Fruit fly (Drosophila melanogaster) whole organism, embryonic: Measurements from ENCODE around the gene mRpL50.
A peak's percentile ranks its signal among the peaks of the same experiment; 100 is the strongest.

Source experiments
- B-H1 ChIP-seq: fragments of 200-800 bp; sonication (Bioruptor generic); IDR thresholded peaks from 3 replicates; pipeline ENCODE4 v1.3.6; 2022; ENCODE audit warnings: missing biosample characterization, missing genetic modification characterization
- BtbVII ChIP-seq: fragments of 200-800 bp; sonication (Bioruptor generic); optimal IDR thresholded peaks from 3 replicates; lab custom pipeline; 2017; ENCODE audit warnings: missing biosample characterization, mild to moderate bottlenecking, missing genetic modification characterization
- CG10274 ChIP-seq: fragments of 200-800 bp; sonication (Bioruptor generic); optimal IDR thresholded peaks from 3 replicates; lab custom pipeline; 2017; ENCODE audit warnings: missing biosample characterization, mild to moderate bottlenecking, missing genetic modification characterization
- CG10366 ChIP-seq: fragments of 200-800 bp; sonication (Bioruptor generic); IDR thresholded peaks from 2 replicates; pipeline ENCODE4 v1.3.6; 2022; ENCODE audit warnings: missing biosample characterization, missing genetic modification characterization
- CG10654 ChIP-seq: fragments of 200-800 bp; sonication (Bioruptor generic); optimal IDR thresholded peaks from 2 replicates; lab custom pipeline; 2016; ENCODE audit warnings: missing biosample characterization, missing genetic modification characterization
- CG11504 ChIP-seq: fragments of 200-800 bp; sonication (Bioruptor generic); optimal IDR thresholded peaks from 3 replicates; lab custom pipeline; 2019; ENCODE audit warnings: missing biosample characterization, mild to moderate bottlenecking, missing genetic modification characterization, moderate library complexity
- CG12219 ChIP-seq: fragments of 200-800 bp; sonication (Bioruptor generic); optimal IDR thresholded peaks from 3 replicates; lab custom pipeline; 2018; ENCODE audit warnings: missing biosample characterization, mild to moderate bottlenecking, missing genetic modification characterization
- CG12391 ChIP-seq: fragments of 200-800 bp; sonication (Bioruptor generic); optimal IDR thresholded peaks from 3 replicates; lab custom pipeline; 2018; ENCODE audit warnings: missing biosample characterization, mild to moderate bottlenecking, missing genetic modification characterization, moderate library complexity
- CG12769 ChIP-seq: fragments of 200-800 bp; sonication (Bioruptor generic); optimal IDR thresholded peaks from 2 replicates; lab custom pipeline; 2019; ENCODE audit warnings: missing biosample characterization, mild to moderate bottlenecking, missing genetic modification characterization, moderate library complexity
- CG15601 ChIP-seq: fragments of 200-800 bp; sonication (Bioruptor generic); optimal IDR thresholded peaks from 3 replicates; lab custom pipeline; 2019; ENCODE audit warnings: missing biosample characterization, mild to moderate bottlenecking, missing genetic modification characterization, moderate library complexity
- CG30020 ChIP-seq: fragments of 200-800 bp; optimal IDR thresholded peaks from 2 replicates; lab custom pipeline; 2019; ENCODE audit warnings: missing biosample characterization, mild to moderate bottlenecking, missing genetic modification characterization, moderate library complexity
- CG4854 ChIP-seq: fragments of 200-800 bp; sonication (Bioruptor generic); optimal IDR thresholded peaks from 2 replicates; lab custom pipeline; 2016; ENCODE audit warnings: missing biosample characterization, missing genetic modification characterization, inconsistent platforms
- CG7357 ChIP-seq: fragments of 200-800 bp; sonication (Bioruptor generic); IDR thresholded peaks from 3 replicates; pipeline ENCODE4 v1.3.6; 2022; ENCODE audit warnings: missing biosample characterization, missing genetic modification characterization
- CG9609 ChIP-seq: fragments of 200-800 bp; sonication (Bioruptor generic); optimal IDR thresholded peaks from 3 replicates; lab custom pipeline; 2016; ENCODE audit warnings: missing biosample characterization, missing genetic modification characterization
- D19A ChIP-seq: fragments of 200-800 bp; optimal IDR thresholded peaks from 3 replicates; lab custom pipeline; 2019; ENCODE audit warnings: missing biosample characterization, mild to moderate bottlenecking, missing genetic modification characterization, moderate library complexity
- Dad ChIP-seq: fragments of 200-800 bp; sonication (Bioruptor generic); optimal IDR thresholded peaks from 3 replicates; lab custom pipeline; 2016; ENCODE audit warnings: missing biosample characterization, missing genetic modification characterization
- Dek ChIP-seq: fragments of 200-800 bp; sonication (Bioruptor generic); optimal IDR thresholded peaks from 3 replicates; lab custom pipeline; 2019; ENCODE audit warnings: missing biosample characterization, mild to moderate bottlenecking, missing genetic modification characterization, moderate library complexity
- E2f2 ChIP-seq: fragments of 200-800 bp; sonication (Bioruptor generic); IDR thresholded peaks from 2 replicates; pipeline ENCODE4 v1.3.6; 2022; ENCODE audit warnings: missing biosample characterization, missing genetic modification characterization
- Eip74EF ChIP-seq, 2 experiments: fragments of 200-800 bp in 1 of 2; fragments of >200 bp in 1 of 2; sonication (Bioruptor generic) in 1 of 2; optimal IDR thresholded peaks; 2 replicates each; lab custom pipeline; 2017 to 2019; ENCODE audit warnings: missing biosample characterization in 2 of 2, missing genetic modification characterization in 2 of 2, mild to moderate bottlenecking in 1 of 2, moderate library complexity in 1 of 2
- Ets65A ChIP-seq: fragments of 200-800 bp; sonication (Bioruptor generic); peaks from one replicate; lab custom pipeline; 2016; ENCODE audit warnings: missing biosample characterization, missing genetic modification characterization
- HLH54F ChIP-seq: fragments of 200-800 bp; sonication (Bioruptor generic); optimal IDR thresholded peaks from 3 replicates; lab custom pipeline; 2016; ENCODE audit warnings: missing biosample characterization, missing genetic modification characterization
- Hsf ChIP-seq: fragments of 200-800 bp; sonication (Bioruptor generic); optimal IDR thresholded peaks from 3 replicates; lab custom pipeline; 2016; ENCODE audit warnings: missing biosample characterization, missing genetic modification characterization
- Mad ChIP-seq: fragments of 200-800 bp; sonication (Bioruptor generic); optimal IDR thresholded peaks from 2 replicates; lab custom pipeline; 2016; ENCODE audit warnings: missing biosample characterization, missing genetic modification characterization
- Med ChIP-seq: fragments of 200-800 bp; sonication (Bioruptor generic); peaks from one replicate; lab custom pipeline; 2016; ENCODE audit warnings: missing biosample characterization, missing genetic modification characterization, mild to moderate bottlenecking, inconsistent platforms, moderate library complexity
- Neu2 ChIP-seq: fragments of 200-800 bp; sonication (Bioruptor generic); optimal IDR thresholded peaks from 3 replicates; lab custom pipeline; 2016; ENCODE audit warnings: missing biosample characterization, missing genetic modification characterization, borderline replicate concordance
- Rfx ChIP-seq: fragments of 200-800 bp; sonication (Bioruptor generic); IDR thresholded peaks from 2 replicates; pipeline ENCODE4 v1.3.6; 2022; ENCODE audit warnings: missing biosample characterization, missing genetic modification characterization
- Scr ChIP-seq: fragments of 200-800 bp; sonication (Bioruptor generic); IDR thresholded peaks from 2 replicates; pipeline ENCODE4 v1.3.6; 2022; ENCODE audit warnings: missing biosample characterization, missing genetic modification characterization; ENCODE audit not compliant: partially characterized antibody
- Sox102F ChIP-seq: fragments of 200-800 bp; sonication (Bioruptor generic); optimal IDR thresholded peaks from 2 replicates; lab custom pipeline; 2018; ENCODE audit warnings: missing biosample characterization, mild to moderate bottlenecking, missing genetic modification characterization, moderate library complexity
- YL-1 ChIP-seq: fragments of 200-800 bp; sonication (Bioruptor generic); optimal IDR thresholded peaks from 3 replicates; lab custom pipeline; 2017; ENCODE audit warnings: missing biosample characterization, mild to moderate bottlenecking, missing genetic modification characterization
- ara ChIP-seq: fragments of 200-800 bp; sonication (Bioruptor generic); IDR thresholded peaks from 2 replicates; pipeline ENCODE4 v1.3.6; 2022; ENCODE audit warnings: missing biosample characterization, missing genetic modification characterization
- ato ChIP-seq: fragments of 200-800 bp; sonication (Bioruptor generic); IDR thresholded peaks from 2 replicates; pipeline ENCODE4 v1.3.6; 2022; ENCODE audit warnings: missing biosample characterization, missing genetic modification characterization; ENCODE audit not compliant: partially characterized antibody
- az2 ChIP-seq: fragments of 200-800 bp; sonication (Bioruptor generic); optimal IDR thresholded peaks from 3 replicates; lab custom pipeline; 2016; ENCODE audit warnings: missing biosample characterization, missing genetic modification characterization
- bbx ChIP-seq: fragments of 200-800 bp; sonication (Bioruptor generic); IDR thresholded peaks from 2 replicates; pipeline ENCODE4 v1.3.6; 2022; ENCODE audit warnings: missing biosample characterization, missing genetic modification characterization; ENCODE audit not compliant: partially characterized antibody
- bcd ChIP-seq: fragments of 200-800 bp; sonication (Bioruptor generic); optimal IDR thresholded peaks from 2 replicates; lab custom pipeline; 2017; ENCODE audit warnings: missing biosample characterization, mild to moderate bottlenecking, missing genetic modification characterization
- cas ChIP-seq: fragments of 200-800 bp; sonication (Bioruptor generic); IDR thresholded peaks from 2 replicates; pipeline ENCODE4 v1.3.6; 2022; ENCODE audit warnings: missing biosample characterization, missing genetic modification characterization
- cato ChIP-seq: fragments of 200-800 bp; sonication (Bioruptor generic); optimal IDR thresholded peaks from 2 replicates; lab custom pipeline; 2016; ENCODE audit warnings: missing biosample characterization, missing genetic modification characterization, borderline replicate concordance
- caup ChIP-seq: fragments of 200-800 bp; sonication (Bioruptor generic); optimal IDR thresholded peaks from 3 replicates; lab custom pipeline; 2017; ENCODE audit warnings: missing biosample characterization, mild to moderate bottlenecking, missing genetic modification characterization, moderate library complexity; ENCODE audit not compliant: severe bottlenecking
- cg ChIP-seq: fragments of 200-800 bp; sonication (Bioruptor generic); optimal IDR thresholded peaks from 3 replicates; lab custom pipeline; 2019; ENCODE audit warnings: missing biosample characterization, mild to moderate bottlenecking, missing genetic modification characterization, moderate library complexity
- crol ChIP-seq: fragments of 200-800 bp; sonication (Bioruptor generic); IDR thresholded peaks from 2 replicates; pipeline ENCODE4 v1.3.6; 2022; ENCODE audit warnings: missing biosample characterization, missing genetic modification characterization
- dmrt99B ChIP-seq: fragments of 200-800 bp; sonication (Bioruptor generic); optimal IDR thresholded peaks from 2 replicates; lab custom pipeline; 2018; ENCODE audit warnings: missing biosample characterization, mild to moderate bottlenecking, missing genetic modification characterization, moderate library complexity
- fd102C ChIP-seq: fragments of 200-800 bp; sonication (Bioruptor generic); optimal IDR thresholded peaks from 2 replicates; lab custom pipeline; 2018; ENCODE audit warnings: missing biosample characterization, mild to moderate bottlenecking, missing genetic modification characterization, moderate library complexity
- gcm2 ChIP-seq: fragments of 200-800 bp; sonication (Bioruptor generic); optimal IDR thresholded peaks from 2 replicates; lab custom pipeline; 2016; ENCODE audit warnings: missing biosample characterization, missing genetic modification characterization
- gfzf ChIP-seq: fragments of 200-800 bp; sonication (Bioruptor generic); optimal IDR thresholded peaks from 2 replicates; lab custom pipeline; 2016; ENCODE audit warnings: missing biosample characterization, mild to moderate bottlenecking, missing genetic modification characterization, moderate library complexity
- gro ChIP-seq: fragments of 200-800 bp; sonication (Bioruptor generic); optimal IDR thresholded peaks from 2 replicates; lab custom pipeline; 2016; ENCODE audit warnings: missing biosample characterization, missing genetic modification characterization
- ham ChIP-seq: fragments of 200-800 bp; sonication (Bioruptor generic); IDR thresholded peaks from 2 replicates; pipeline ENCODE4 v1.3.6; 2022; ENCODE audit warnings: missing biosample characterization, missing genetic modification characterization
- jumu ChIP-seq: fragments of 200-800 bp; sonication (Bioruptor generic); optimal IDR thresholded peaks from 3 replicates; lab custom pipeline; 2016; ENCODE audit warnings: missing biosample characterization, missing genetic modification characterization
- nerfin-2 ChIP-seq: fragments of 200-800 bp; sonication (Bioruptor generic); IDR thresholded peaks from 2 replicates; pipeline ENCODE4 v1.3.6; 2022; ENCODE audit warnings: missing biosample characterization, missing genetic modification characterization; ENCODE audit not compliant: partially characterized antibody
- oc ChIP-seq: fragments of 200-800 bp; sonication (Bioruptor generic); optimal IDR thresholded peaks from 2 replicates; lab custom pipeline; 2018; ENCODE audit warnings: missing biosample characterization, mild to moderate bottlenecking, missing genetic modification characterization, moderate library complexity
- p53 ChIP-seq: fragments of 200-800 bp; sonication (Bioruptor generic); optimal IDR thresholded peaks from 2 replicates; lab custom pipeline; 2016; ENCODE audit warnings: missing biosample characterization, missing genetic modification characterization
- pzg ChIP-seq: fragments of 200-800 bp; sonication (Bioruptor generic); optimal IDR thresholded peaks from 3 replicates; lab custom pipeline; 2018; ENCODE audit warnings: missing biosample characterization, mild to moderate bottlenecking, missing genetic modification characterization, moderate library complexity

mRpL50 gene

dm6 chr3L:7249167-7249566, 5.4 kb upstream of the mRpL50 start, which contains the start of gene Cdc27 (continued):
- TF ChIP-seq CG4854 (GFP tag; lab: Kevin White, UChicago): peak; percentile 5
- peak; percentile 75 for TF ChIP-seq ato (GFP tag; lab: Robert Waterston, UW)
- TF ChIP-seq Scr (GFP tag; lab: Robert Waterston, UW): peak; percentile 84
- peak; percentile 56 for TF ChIP-seq Dek (tag; lab: Kevin White, UChicago)
- TF ChIP-seq Mad (GFP tag; lab: Kevin White, UChicago): peak; percentile 16
- no peak for TF ChIP-seq cg (GFP tag; lab: Kevin White, UChicago)
- no peak for TF ChIP-seq p53
- TF ChIP-seq gcm2 (GFP tag; lab: Kevin White, UChicago): no peak
- peak; percentile 98 for TF ChIP-seq CG7357 (GFP tag; lab: Robert Waterston, UW)
- TF ChIP-seq dmrt99B (tag; lab: Kevin White, UChicago): no peak
- TF ChIP-seq Med (GFP tag; lab: Kevin White, UChicago): peak; percentile 76
- peak; percentile 19 for TF ChIP-seq D19A (tag; lab: Kevin White, UChicago)
- peak; percentile 8 for TF ChIP-seq az2
- peak; percentile 22 for TF ChIP-seq HLH54F (GFP tag; lab: Kevin White, UChicago)
- no peak for TF ChIP-seq crol (GFP tag; lab: Robert Waterston, UW)
- TF ChIP-seq CG10274 (GFP tag; lab: Kevin White, UChicago): no peak
- TF ChIP-seq caup (GFP tag; lab: Kevin White, UChicago): no peak
- TF ChIP-seq BtbVII (GFP tag; lab: Kevin White, UChicago): no peak
- TF ChIP-seq CG12769 (tag; lab: Kevin White, UChicago): peak; percentile 64
- peak; percentile 70 for TF ChIP-seq Ets65A (GFP tag; lab: Kevin White, UChicago)
- TF ChIP-seq Neu2: no peak
- TF ChIP-seq fd102C (GFP tag; lab: Kevin White, UChicago): no peak
- TF ChIP-seq bcd (GFP tag; lab: Kevin White, UChicago): peak; percentile 42
- TF ChIP-seq Dad: peak; percentile 24
- peak; percentile 78 for TF ChIP-seq bbx (GFP tag; lab: Robert Waterston, UW)
- peak; percentile 94 for TF ChIP-seq CG30020 (tag; lab: Kevin White, UChicago)
- peak; percentile 53 for TF ChIP-seq CG11504
- peak; percentile 12 for TF ChIP-seq CG9609
- TF ChIP-seq Hsf (GFP tag; lab: Kevin White, UChicago): peak; percentile 46
- peak; percentile 91 for TF ChIP-seq gfzf (GFP tag; lab: Kevin White, UChicago)
- TF ChIP-seq cato (GFP tag; lab: Kevin White, UChicago): no peak
- peak; percentile 79 for TF ChIP-seq YL-1 (GFP tag; lab: Kevin White, UChicago)
- peak; percentile 63 for TF ChIP-seq CG12391 (tag; lab: Kevin White, UChicago)
- TF ChIP-seq gro: peak; percentile 42
- TF ChIP-seq ara (GFP tag; lab: Robert Waterston, UW): no peak
- TF ChIP-seq CG10366 (GFP tag; lab: Robert Waterston, UW): peak; percentile 19; the same call in 1 of the 2 replicates
- TF ChIP-seq Sox102F (GFP tag; lab: Kevin White, UChicago): peak; percentile 28
- peak; percentile 49; the same call in 1 of the 2 replicates for TF ChIP-seq nerfin-2 (GFP tag; lab: Robert Waterston, UW)
- TF ChIP-seq CG12219 (GFP tag; lab: Kevin White, UChicago): no peak
- TF ChIP-seq E2f2 (GFP tag; lab: Robert Waterston, UW): peak; percentile 43
- no peak for TF ChIP-seq B-H1
- peak; percentile 68; the same call in 1 of the 2 replicates for TF ChIP-seq Rfx (GFP tag; lab: Robert Waterston, UW)
- TF ChIP-seq CG10654 (GFP tag; lab: Kevin White, UChicago): peak; percentile 28
- peak; percentile 89 for TF ChIP-seq pzg (GFP tag; lab: Kevin White, UChicago)
- peak; percentile 25 for TF ChIP-seq CG15601 (tag; lab: Kevin White, UChicago)
- no peak for TF ChIP-seq ham (GFP tag; lab: Robert Waterston, UW)
- TF ChIP-seq cas: no peak
- no peak for TF ChIP-seq jumu (GFP tag; lab: Kevin White, UChicago)
- TF ChIP-seq Eip74EF (GFP tag; optimal IDR thresholded peaks at IDR 0.05; lab: Kevin White, UChicago): peak in 1 of 2 experiments; percentile 91
- TF ChIP-seq oc (tag; lab: Kevin White, UChicago): no peak
